Worm (Caenorhabditis elegans) whole organism, L2 larva: ENCODE measurements around the gene F43G6.7.

Experiments
- ama-1 ChIP-seq: fragments of 150-350 bp; optimal IDR thresholded peaks from 2 replicates; lab custom pipeline; 2018; ENCODE audit warnings: inconsistent platforms
- elt-3 ChIP-seq: sonication (generic microtip); optimal IDR thresholded peaks from 2 replicates; lab custom pipeline; 2017; ENCODE audit warnings: missing biosample characterization, missing genetic modification characterization
- fos-1 ChIP-seq: fragments of 150-350 bp; optimal IDR thresholded peaks from 2 replicates; lab custom pipeline; 2014; ENCODE audit warnings: missing biosample characterization, missing genetic modification characterization
- gmeb-1 ChIP-seq: fragments of 150-350 bp; optimal IDR thresholded peaks from 2 replicates; lab custom pipeline; 2014; ENCODE audit warnings: missing biosample characterization, missing genetic modification characterization
- lin-39 ChIP-seq: fragments of 150-350 bp; optimal IDR thresholded peaks from 2 replicates; lab custom pipeline; 2014; ENCODE audit warnings: missing biosample characterization, missing genetic modification reagents, missing genetic modification characterization
- mab-5 ChIP-seq: fragments of 150-350 bp; optimal IDR thresholded peaks from 2 replicates; lab custom pipeline; 2014; ENCODE audit warnings: missing biosample characterization, missing genetic modification characterization
- mdl-1 ChIP-seq, 2 experiments: fragments of 150-350 bp in 1 of 2; sonication (generic microtip) in 1 of 2; optimal IDR thresholded peaks; 2 replicates each; lab custom pipeline; 2017; ENCODE audit warnings: missing biosample characterization in 2 of 2, missing genetic modification characterization in 2 of 2
- nhr-77 ChIP-seq: fragments of 150-350 bp; optimal IDR thresholded peaks from 2 replicates; lab custom pipeline; 2014; ENCODE audit warnings: missing biosample characterization, missing genetic modification characterization
- skn-1 ChIP-seq: sonication (generic microtip); optimal IDR thresholded peaks from 2 replicates; lab custom pipeline; 2017; ENCODE audit warnings: missing biosample characterization, missing genetic modification characterization
- unc-55 ChIP-seq: fragments of 150-350 bp; sonication (generic microtip); optimal IDR thresholded peaks from 3 replicates; lab custom pipeline; 2014; ENCODE audit warnings: missing biosample characterization, missing genetic modification reagents, missing genetic modification characterization
- ztf-11 ChIP-seq: sonication (generic microtip); optimal IDR thresholded peaks from 2 replicates; lab custom pipeline; 2017; ENCODE audit warnings: missing biosample characterization, missing genetic modification characterization

DNA sequence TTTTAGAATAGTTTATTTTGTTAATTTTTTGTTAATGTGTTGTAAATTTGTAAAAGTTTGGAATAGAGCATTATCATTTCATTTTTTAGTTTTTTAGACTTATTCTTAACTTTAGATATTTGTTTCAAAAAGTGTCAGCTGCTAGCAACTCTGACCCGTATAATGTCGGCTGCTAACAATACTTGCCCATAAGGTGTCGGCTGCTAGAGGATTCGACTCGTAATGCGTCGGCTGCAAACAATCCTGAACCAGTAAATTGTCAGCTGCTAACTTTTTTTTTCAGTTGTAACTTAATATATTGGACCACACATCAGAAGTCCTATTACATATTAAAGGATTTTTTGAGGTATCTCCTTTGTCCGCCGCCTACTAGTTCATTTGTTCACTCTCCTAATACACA lies 32.2 kb downstream of the F43G6.7 start:
- TF ChIP-seq nhr-77 (tag; lab: Kevin White, UChicago) (no peak), gmeb-1 (tag; lab: Kevin White, UChicago) (no peak), fos-1 (tag; lab: Kevin White, UChicago) (no peak), ztf-11 (tag; lab: Kevin White, UChicago) (no peak), ama-1 (no peak), unc-55 (GFP tag; lab: Kevin White, UChicago) (no peak), mdl-1 (tag; optimal IDR thresholded peaks at IDR 0.05; lab: Kevin White, UChicago) (no peak), lin-39 (tag; lab: Kevin White, UChicago) (no peak), skn-1 (tag; lab: Kevin White, UChicago) (no peak), mab-5 (tag; lab: Kevin White, UChicago) (no peak), elt-3 (tag; lab: Kevin White, UChicago) (no peak)
